Worm (Caenorhabditis elegans) whole organism, early embryonic: ENCODE data around the gene daf-41.
A peak's percentile ranks its signal among the peaks of the same experiment; 100 is the strongest.

Experiments
- B0310.2 ChIP-seq: sonication (generic microtip); optimal IDR thresholded peaks from 2 replicates; lab custom pipeline; 2016; ENCODE audit warnings: mild to moderate bottlenecking, missing genetic modification characterization, missing compliant biosample characterization
- F13C5.2 ChIP-seq: sonication (generic microtip); optimal IDR thresholded peaks from 2 replicates; lab custom pipeline; 2017; ENCODE audit warnings: mild to moderate bottlenecking, missing genetic modification characterization, inconsistent platforms, missing compliant biosample characterization
- aly-1 ChIP-seq: sonication (generic microtip); optimal IDR thresholded peaks from 2 replicates; lab custom pipeline; 2016; ENCODE audit warnings: missing genetic modification characterization, missing compliant biosample characterization
- ama-1 ChIP-seq: fragments of 150-350 bp; optimal IDR thresholded peaks from 2 replicates; lab custom pipeline; 2014
- ceh-13 ChIP-seq: fragments of 200-800 bp; sonication (Bioruptor generic); optimal IDR thresholded peaks from 2 replicates; lab custom pipeline; 2018; ENCODE audit warnings: mild to moderate bottlenecking, missing genetic modification characterization, missing compliant biosample characterization
- ceh-36 ChIP-seq: sonication (generic microtip); optimal IDR thresholded peaks from 2 replicates; lab custom pipeline; 2016; ENCODE audit warnings: missing genetic modification characterization, inconsistent platforms, missing compliant biosample characterization
- ets-7 ChIP-seq: sonication (generic microtip); optimal IDR thresholded peaks from 2 replicates; lab custom pipeline; 2016; ENCODE audit warnings: missing genotype, missing genetic modification characterization, missing compliant biosample characterization
- flt-1 ChIP-seq: fragments of 200-800 bp; sonication (Bioruptor generic); IDR thresholded peaks from 2 replicates; pipeline ENCODE4 v1.3.6; 2022; ENCODE audit warnings: missing genetic modification characterization, missing compliant biosample characterization
- hmbx-1 ChIP-seq: sonication (generic microtip); optimal IDR thresholded peaks from 2 replicates; lab custom pipeline; 2016; ENCODE audit warnings: mild to moderate bottlenecking, missing genetic modification characterization, missing compliant biosample characterization
- hmg-4 ChIP-seq: fragments of 200-800 bp; sonication (Bioruptor generic); optimal IDR thresholded peaks from 2 replicates; lab custom pipeline; 2018; ENCODE audit warnings: mild to moderate bottlenecking, missing genetic modification characterization, missing compliant biosample characterization
- hnd-1 ChIP-seq: sonication (generic microtip); optimal IDR thresholded peaks from 2 replicates; lab custom pipeline; 2016; ENCODE audit warnings: missing genetic modification characterization, missing compliant biosample characterization
- pes-1 ChIP-seq: fragments of 200-800 bp; sonication (Bioruptor generic); IDR thresholded peaks from 2 replicates; pipeline ENCODE4 v1.3.6; 2022; ENCODE audit warnings: missing genetic modification reagents, missing genetic modification characterization, missing compliant biosample characterization
- scrt-1 ChIP-seq: fragments of 200-800 bp; sonication (Bioruptor generic); IDR thresholded peaks from 2 replicates; pipeline ENCODE4 v1.3.6; 2022; ENCODE audit warnings: missing genetic modification characterization, missing compliant biosample characterization
- sea-1 ChIP-seq: fragments of 200-800 bp; sonication (Bioruptor generic); conservative IDR thresholded peaks from 2 replicates; pipeline ENCODE4 v1.3.6; 2022; ENCODE audit warnings: missing genetic modification characterization, missing compliant biosample characterization
- tbx-11 ChIP-seq: fragments of 200-800 bp; sonication (Bioruptor generic); IDR thresholded peaks from 2 replicates; pipeline ENCODE4 v1.3.6; 2022; ENCODE audit warnings: missing genetic modification characterization, missing compliant biosample characterization
- tbx-37 ChIP-seq: fragments of 200-800 bp; sonication (Bioruptor generic); conservative IDR thresholded peaks from 2 replicates; pipeline ENCODE4 v1.3.6; 2022; ENCODE audit warnings: missing genetic modification reagents, missing genetic modification characterization, missing compliant biosample characterization
- tra-4 ChIP-seq: sonication (generic microtip); optimal IDR thresholded peaks from 2 replicates; lab custom pipeline; 2017; ENCODE audit warnings: missing genetic modification characterization, missing compliant biosample characterization

Gene daf-41

ce11 chrIII:5267217-5267906 is 7.2 kb downstream of the daf-41 start, which contains the start of gene ZC395.5:
ZC395.5 (plus strand) TSS chrIII:5267848.
- TF ChIP-seq sea-1 (GFP tag; lab: Robert Waterston, UW), result no peak
- TF ChIP-seq pes-1 (GFP tag; lab: Robert Waterston, UW), result no peak
- TF ChIP-seq scrt-1, result no peak
- no peak for TF ChIP-seq F13C5.2 (tag; lab: Kevin White, UChicago)
- TF ChIP-seq hmg-4 (GFP tag; lab: Kevin White, UChicago), result no peak
- no peak for TF ChIP-seq ceh-36
- TF ChIP-seq tra-4, result no peak
- TF ChIP-seq hmbx-1, result no peak
- no peak for TF ChIP-seq ceh-13 (GFP tag; lab: Kevin White, UChicago)
- TF ChIP-seq hnd-1 (tag; lab: Kevin White, UChicago), result no peak
- TF ChIP-seq tbx-37, result no peak
- TF ChIP-seq flt-1, result no peak
- no peak for TF ChIP-seq ama-1 (lab: Kevin White, UChicago)
- no peak for TF ChIP-seq tbx-11
- TF ChIP-seq aly-1 (tag; lab: Kevin White, UChicago), result no peak
- no peak for TF ChIP-seq B0310.2 (tag; lab: Kevin White, UChicago)
- no peak for TF ChIP-seq ets-7

ce11 chrIII:5264813-5265212 is 9.8 kb downstream of the daf-41 start, which contains the start of gene gro-1:
gro-1 (plus strand) TSS chrIII:5265113.
- TF ChIP-seq pes-1 (GFP tag; lab: Robert Waterston, UW) (no peak), ceh-13 (GFP tag; lab: Kevin White, UChicago) (no peak), aly-1 (tag; lab: Kevin White, UChicago) (no peak), hnd-1 (tag; lab: Kevin White, UChicago) (no peak), ama-1 (lab: Kevin White, UChicago) (no peak), ets-7 (no peak), flt-1 (no peak), hmg-4 (GFP tag; lab: Kevin White, UChicago) (no peak), tbx-37 (no peak), sea-1 (GFP tag; lab: Robert Waterston, UW) (no peak), hmbx-1 (no peak), tra-4 (no peak), ceh-36 (no peak)

ce11 chrIII:5263299-5263993 is 11.1 kb downstream of the daf-41 start, which contains the start of the genes C34E10.9 and hap-1:
C34E10.9 (minus strand) TSS chrIII:5263399.
hap-1 (plus strand) TSS chrIII:5263943.
- TF ChIP-seq sea-1 (GFP tag; lab: Robert Waterston, UW), result no peak
- no peak for TF ChIP-seq hnd-1 (tag; lab: Kevin White, UChicago)
- TF ChIP-seq tbx-11, result no peak
- no peak for TF ChIP-seq F13C5.2 (tag; lab: Kevin White, UChicago)
- TF ChIP-seq ceh-36, result no peak
- TF ChIP-seq tbx-37, result no peak
- TF ChIP-seq pes-1 (GFP tag; lab: Robert Waterston, UW), result no peak
- TF ChIP-seq flt-1, result no peak
- no peak for TF ChIP-seq tra-4
- TF ChIP-seq ceh-13 (GFP tag; lab: Kevin White, UChicago), result no peak
- no peak for TF ChIP-seq scrt-1
- no peak for TF ChIP-seq hmg-4 (GFP tag; lab: Kevin White, UChicago)
- no peak for TF ChIP-seq aly-1 (tag; lab: Kevin White, UChicago)

ce11 chrIII:5260394-5260793 is 14.2 kb downstream of the daf-41 start, which contains the start of gene gop-3:
gop-3 (plus strand) TSS chrIII:5260694.
- TF ChIP-seq sea-1 (GFP tag; lab: Robert Waterston, UW) (no peak), pes-1 (GFP tag; lab: Robert Waterston, UW) (no peak)

- TF ChIP-seq tbx-11 (no peak), aly-1 (tag; lab: Kevin White, UChicago) (no peak), ceh-36 (no peak), B0310.2 (tag; lab: Kevin White, UChicago) (no peak), scrt-1 (no peak), ets-7 (no peak), hmbx-1 (no peak), ceh-13 (GFP tag; lab: Kevin White, UChicago) (no peak)
These were observed 15.6 kb downstream of the daf-41 start, which contains the start of gene gop-2 for ce11 chrIII:5258918-5259317. gop-2 (plus strand) TSS chrIII:5259023.

- no peak for TF ChIP-seq tbx-11
- TF ChIP-seq hmbx-1, result no peak
- TF ChIP-seq aly-1 (tag; lab: Kevin White, UChicago), result no peak
- no peak for TF ChIP-seq ets-7
- no peak for TF ChIP-seq scrt-1
- TF ChIP-seq hmg-4 (GFP tag; lab: Kevin White, UChicago), result no peak
- no peak for TF ChIP-seq ceh-36
- no peak for TF ChIP-seq F13C5.2 (tag; lab: Kevin White, UChicago)
- no peak for TF ChIP-seq pes-1 (GFP tag; lab: Robert Waterston, UW)
- TF ChIP-seq ama-1 (lab: Kevin White, UChicago), result no peak
- no peak for TF ChIP-seq hnd-1 (tag; lab: Kevin White, UChicago)
- no peak for TF ChIP-seq flt-1
- TF ChIP-seq sea-1 (GFP tag; lab: Robert Waterston, UW), result no peak
These were observed 20.5 kb downstream of the daf-41 start, which contains the start of the genes sumv-1 and gop-1 for ce11 chrIII:5254108-5254507. sumv-1 (minus strand) TSS chrIII:5254187. gop-1 (plus strand) TSS chrIII:5254438.

ce11 chrIII:5248706-5249105 is 25.9 kb downstream of the daf-41 start:
- TF ChIP-seq ceh-36, result peak; percentile 67
- TF ChIP-seq tbx-37, result no peak

ce11 chrIII:5245067-5245466 is 29.5 kb downstream of the daf-41 start:
- TF ChIP-seq tra-4 (no peak), flt-1 (no peak), tbx-37 (no peak)
